In genomic region chr3L:11118627-11119395, dm6 we compare ENCODE assay signal across 2 fruit fly cellular contexts.
TF ChIP-seq lines count a peak whose summit lies in the region.

No protein-coding gene starts in this region.

TF ChIP-seq in whole organism, embryonic, 481 proteins besides CTCF, POLR2A, EP300 and RAD21 (continued from another document and continues in another):
- TF ChIP-seq CG10321 (GFP tag; IDR thresholded peaks at IDR 0.05; lab: Robert Waterston, UW) (no peak), CG1792 (GFP tag; optimal IDR thresholded peaks at IDR 0.05; lab: Kevin White, UChicago) (peak; percentile 69), Trl (optimal IDR thresholded peaks at IDR 0.05; lab: Kevin White, UChicago) (peak; percentile 77 to 78), Trl (GFP tag; optimal IDR thresholded peaks at IDR 0.05; lab: Kevin White, UChicago) (peak; percentile 59), H15 (GFP tag; IDR thresholded peaks at IDR 0.05; lab: Robert Waterston, UW) (0 out of 3 replicates have a peak, but pooled peaks have one; percentile 26), Dp (GFP tag; optimal IDR thresholded peaks at IDR 0.05; lab: Kevin White, UChicago) (no peak), sr (GFP tag; IDR thresholded peaks at IDR 0.05; lab: Robert Waterston, UW) (no peak), CG9215 (GFP tag; IDR thresholded peaks at IDR 0.05; lab: Robert Waterston, UW) (peak; percentile 60), Taf1 (GFP tag; IDR thresholded peaks at IDR 0.05; lab: Robert Waterston, UW) (no peak), CG12769 (tag; optimal IDR thresholded peaks at IDR 0.05; lab: Kevin White, UChicago) (peak; percentile 91), BtbVII (GFP tag; optimal IDR thresholded peaks at IDR 0.05; lab: Kevin White, UChicago) (peak; percentile 73), ssp (GFP tag; IDR thresholded peaks at IDR 0.05; lab: Robert Waterston, UW) (no peak), sqz (GFP tag; optimal IDR thresholded peaks at IDR 0.05; lab: Kevin White, UChicago) (peak; percentile 82), CG34376 (GFP tag; optimal IDR thresholded peaks at IDR 0.05; lab: Kevin White, UChicago) (peak; percentile 95), CG8924 (tag; optimal IDR thresholded peaks at IDR 0.05; lab: Kevin White, UChicago) (peak; percentile 86), CG13424 (tag; optimal IDR thresholded peaks at IDR 0.05; lab: Kevin White, UChicago) (peak; percentile 72), CG14710 (tag; optimal IDR thresholded peaks at IDR 0.05; lab: Kevin White, UChicago) (peak; percentile 65), ac (GFP tag; optimal IDR thresholded peaks at IDR 0.05; lab: Kevin White, UChicago) (peak; percentile 70), CG11456 (GFP tag; IDR thresholded peaks at IDR 0.05; lab: Robert Waterston, UW) (peak; percentile 81; the same call in 2 of the 3 replicates), ase (GFP tag; IDR thresholded peaks at IDR 0.05; lab: Robert Waterston, UW) (0 out of 3 replicates have a peak, but pooled peaks have one; percentile 30), CG9727 (GFP tag; optimal IDR thresholded peaks at IDR 0.05; lab: Kevin White, UChicago) (peak; percentile 77), nau (GFP tag; optimal IDR thresholded peaks at IDR 0.05; lab: Kevin White, UChicago) (peak; percentile 83), CG13894 (tag; optimal IDR thresholded peaks at IDR 0.05; lab: Kevin White, UChicago) (peak; percentile 81), knrl (GFP tag; IDR thresholded peaks at IDR 0.05; lab: Robert Waterston, UW; ENCODE audit: partially characterized antibody) (no peak), CG7839 (tag; optimal IDR thresholded peaks at IDR 0.05; lab: Kevin White, UChicago) (peak; percentile 32), CG42726 (GFP tag; IDR thresholded peaks at IDR 0.05; lab: Robert Waterston, UW; ENCODE audit: partially characterized antibody) (no peak), zfh2 (GFP tag; optimal IDR thresholded peaks at IDR 0.05; lab: Kevin White, UChicago) (no peak), CG15073 (GFP tag; optimal IDR thresholded peaks at IDR 0.05; lab: Kevin White, UChicago) (no peak), CG14014 (GFP tag; IDR thresholded peaks at IDR 0.05; lab: Robert Waterston, UW) (peak; percentile 74; the same call in 1 of the 2 replicates), cato (GFP tag; optimal IDR thresholded peaks at IDR 0.05; lab: Kevin White, UChicago; ENCODE audit: borderline replicate concordance) (no peak), Kr (GFP tag; optimal IDR thresholded peaks at IDR 0.05; lab: Kevin White, UChicago) (peak; percentile 83), gro (GFP tag; optimal IDR thresholded peaks at IDR 0.05; lab: Kevin White, UChicago) (peak; percentile 72), CG13296 (GFP tag; optimal IDR thresholded peaks at IDR 0.05; lab: Kevin White, UChicago) (peak; percentile 83), CG14050 (GFP tag; IDR thresholded peaks at IDR 0.05; lab: Robert Waterston, UW) (peak; percentile 48; the same call in 1 of the 3 replicates), CG10274 (GFP tag; optimal IDR thresholded peaks at IDR 0.05; lab: Kevin White, UChicago) (peak; percentile 12), her (GFP tag; optimal IDR thresholded peaks at IDR 0.05; lab: Kevin White, UChicago) (peak; percentile 1), CG12104 (GFP tag; optimal IDR thresholded peaks at IDR 0.05; lab: Kevin White, UChicago) (peak; percentile 47), ewg (GFP tag; optimal IDR thresholded peaks at IDR 0.05; lab: Kevin White, UChicago) (peak; percentile 90), Hr39 (optimal IDR thresholded peaks at IDR 0.05; lab: Kevin White, UChicago) (no peak), al (GFP tag; IDR thresholded peaks at IDR 0.05; lab: Robert Waterston, UW) (no peak), CG2116 (GFP tag; optimal IDR thresholded peaks at IDR 0.05; lab: Kevin White, UChicago) (peak; percentile 54), CG30431 (GFP tag; optimal IDR thresholded peaks at IDR 0.05; lab: Kevin White, UChicago) (no peak), wor (GFP tag; IDR thresholded peaks at IDR 0.05; lab: Robert Waterston, UW) (no peak), pan (optimal IDR thresholded peaks at IDR 0.05; lab: Kevin White, UChicago) (no peak), pan (GFP tag; optimal IDR thresholded peaks at IDR 0.05 in 1 of 2, IDR thresholded peaks at IDR 0.05 in 1 of 2) (peak in 1 of 2 experiments; percentile 47), CG7745 (tag; optimal IDR thresholded peaks at IDR 0.05; lab: Kevin White, UChicago) (peak; percentile 81), D19A (tag; optimal IDR thresholded peaks at IDR 0.05; lab: Kevin White, UChicago) (peak; percentile 53), CG10543 (GFP tag; optimal IDR thresholded peaks at IDR 0.05; lab: Kevin White, UChicago) (peak; percentile 98), en (GFP tag; optimal IDR thresholded peaks at IDR 0.05; lab: Kevin White, UChicago) (peak; percentile 47), Med (GFP tag; lab: Kevin White, UChicago) (peak; percentile 92), peb (GFP tag; IDR thresholded peaks at IDR 0.05; lab: Robert Waterston, UW) (no peak), Mes4 (GFP tag; optimal IDR thresholded peaks at IDR 0.05; lab: Kevin White, UChicago) (peak; percentile 76), pb (GFP tag; optimal IDR thresholded peaks at IDR 0.05; lab: Kevin White, UChicago) (no peak), E2f1 (GFP tag; IDR thresholded peaks at IDR 0.05; lab: Robert Waterston, UW) (no peak; the same call in 1 of the 2 replicates), CG3726 (GFP tag; IDR thresholded peaks at IDR 0.05; lab: Robert Waterston, UW) (no peak), CG33557 (GFP tag; optimal IDR thresholded peaks at IDR 0.05; lab: Kevin White, UChicago) (peak; percentile 85), ind (GFP tag; optimal IDR thresholded peaks at IDR 0.05; lab: Kevin White, UChicago) (no peak), CG2875 (GFP tag; optimal IDR thresholded peaks at IDR 0.05; lab: Kevin White, UChicago) (peak; percentile 84), grau (tag; optimal IDR thresholded peaks at IDR 0.05; lab: Kevin White, UChicago) (peak; percentile 38), BEAF-32 (GFP tag; optimal IDR thresholded peaks at IDR 0.05; lab: Kevin White, UChicago) (no peak), Six4 (GFP tag; optimal IDR thresholded peaks at IDR 0.05; lab: Kevin White, UChicago) (no peak), maf-S (GFP tag; optimal IDR thresholded peaks at IDR 0.05; lab: Kevin White, UChicago) (peak; percentile 18), tio (GFP tag; optimal IDR thresholded peaks at IDR 0.05; lab: Kevin White, UChicago) (no peak), Hr78 (GFP tag; optimal IDR thresholded peaks at IDR 0.05; lab: Kevin White, UChicago) (no peak), hbn (GFP tag; IDR thresholded peaks at IDR 0.05; lab: Robert Waterston, UW; ENCODE audit: partially characterized antibody) (0 out of 2 replicates have a peak, but pooled peaks have one; percentile 35)

TF ChIP-seq in whole organism, prepupa, 60 proteins besides CTCF, POLR2A, EP300 and RAD21 (continued from another document):
- TF ChIP-seq CG3032 (tag; optimal IDR thresholded peaks at IDR 0.05; lab: Kevin White, UChicago) (no peak), vri (GFP tag; optimal IDR thresholded peaks at IDR 0.05; lab: Kevin White, UChicago) (peak; percentile 37), eg (GFP tag; IDR thresholded peaks at IDR 0.05; lab: Robert Waterston, UW) (peak; percentile 53; the same call in 2 of the 3 replicates), CG10631 (GFP tag; optimal IDR thresholded peaks at IDR 0.05; lab: Kevin White, UChicago) (peak; percentile 23), CG4318 (GFP tag; optimal IDR thresholded peaks at IDR 0.05; lab: Kevin White, UChicago) (no peak), cyc (GFP tag; optimal IDR thresholded peaks at IDR 0.05; lab: Kevin White, UChicago) (no peak)
